Fruit fly (Drosophila melanogaster) whole organism, embryonic: ENCODE measurements around the gene CG34276.
A peak's percentile ranks its signal among the peaks of the same experiment; 100 is the strongest.

Experiments used
- Abd-B ChIP-seq: fragments of 200-800 bp; sonication (Bioruptor generic); optimal IDR thresholded peaks from 2 replicates; lab custom pipeline; 2018; ENCODE audit warnings: missing biosample characterization, mild to moderate bottlenecking, missing genetic modification characterization, moderate library complexity
- Asciz ChIP-seq: fragments of 200-800 bp; sonication (Bioruptor generic); optimal IDR thresholded peaks from 2 replicates; lab custom pipeline; 2017; ENCODE audit warnings: missing biosample characterization, mild to moderate bottlenecking, missing genetic modification characterization, missing genetic modification reagents
- BEAF-32 ChIP-seq: fragments of 200-800 bp; sonication (Bioruptor generic); optimal IDR thresholded peaks from 3 replicates; lab custom pipeline; 2017; ENCODE audit warnings: missing biosample characterization, missing genetic modification characterization, mild to moderate bottlenecking, moderate library complexity, missing genetic modification reagents
- CG10147 ChIP-seq: fragments of 200-800 bp; sonication (Bioruptor generic); optimal IDR thresholded peaks from 2 replicates; lab custom pipeline; 2019; ENCODE audit warnings: missing biosample characterization, mild to moderate bottlenecking, missing genetic modification characterization, moderate library complexity
- CG11504 ChIP-seq: fragments of 200-800 bp; sonication (Bioruptor generic); optimal IDR thresholded peaks from 3 replicates; lab custom pipeline; 2019; ENCODE audit warnings: missing biosample characterization, mild to moderate bottlenecking, missing genetic modification characterization, moderate library complexity
- CG13894 ChIP-seq: fragments of 200-800 bp; sonication (Bioruptor generic); optimal IDR thresholded peaks from 3 replicates; lab custom pipeline; 2018; ENCODE audit warnings: missing biosample characterization, mild to moderate bottlenecking, missing genetic modification characterization, moderate library complexity
- CG14710 ChIP-seq: fragments of 200-800 bp; sonication (Bioruptor generic); optimal IDR thresholded peaks from 3 replicates; lab custom pipeline; 2019; ENCODE audit warnings: missing biosample characterization, mild to moderate bottlenecking, missing genetic modification characterization, moderate library complexity
- CG15514 ChIP-seq: fragments of 200-800 bp; sonication (Bioruptor generic); optimal IDR thresholded peaks from 3 replicates; lab custom pipeline; 2017; ENCODE audit warnings: missing biosample characterization, missing genetic modification characterization, mild to moderate bottlenecking, moderate library complexity, missing genetic modification reagents
- CG16813 ChIP-seq: fragments of 200-800 bp; sonication (Bioruptor generic); IDR thresholded peaks from 3 replicates; pipeline ENCODE4 v1.3.6; 2022; ENCODE audit warnings: missing biosample characterization, missing genetic modification characterization; ENCODE audit not compliant: partially characterized antibody
- CG18599 ChIP-seq: fragments of 200-800 bp; sonication (Bioruptor generic); optimal IDR thresholded peaks from 3 replicates; lab custom pipeline; 2017; ENCODE audit warnings: missing biosample characterization, missing genetic modification characterization, mild to moderate bottlenecking, moderate library complexity, missing genetic modification reagents
- CG2199 ChIP-seq: fragments of 200-800 bp; sonication (Bioruptor generic); IDR thresholded peaks from 3 replicates; pipeline ENCODE4 v1.3.6; 2022; ENCODE audit warnings: missing biosample characterization, missing genetic modification characterization
- CG2889 ChIP-seq: fragments of 200-800 bp; sonication (Bioruptor generic); IDR thresholded peaks from 3 replicates; pipeline ENCODE4 v1.3.6; 2022; ENCODE audit warnings: missing biosample characterization, missing genetic modification characterization
- CG4282 ChIP-seq: fragments of 200-800 bp; sonication (Bioruptor generic); optimal IDR thresholded peaks from 2 replicates; lab custom pipeline; 2016; ENCODE audit warnings: missing biosample characterization, missing genetic modification characterization
- CG4424 ChIP-seq: fragments of 200-800 bp; sonication (Bioruptor generic); optimal IDR thresholded peaks from 3 replicates; lab custom pipeline; 2016; ENCODE audit warnings: missing biosample characterization, missing genetic modification characterization
- CG4854 ChIP-seq: fragments of 200-800 bp; sonication (Bioruptor generic); optimal IDR thresholded peaks from 2 replicates; lab custom pipeline; 2016; ENCODE audit warnings: missing biosample characterization, missing genetic modification characterization, inconsistent platforms
- CG5953 ChIP-seq: fragments of 200-800 bp; sonication (Bioruptor generic); IDR thresholded peaks from 2 replicates; pipeline ENCODE4 v1.3.6; 2022; ENCODE audit warnings: missing biosample characterization, missing genetic modification characterization
- CG6791 ChIP-seq: fragments of 200-800 bp; sonication (Bioruptor generic); IDR thresholded peaks from 3 replicates; pipeline ENCODE4 v1.3.6; 2022; ENCODE audit warnings: missing biosample characterization, missing genetic modification characterization; ENCODE audit not compliant: partially characterized antibody
- CG7987 ChIP-seq: fragments of 200-800 bp; sonication (Bioruptor generic); optimal IDR thresholded peaks from 2 replicates; lab custom pipeline; 2018; ENCODE audit warnings: missing biosample characterization, mild to moderate bottlenecking, missing genetic modification characterization, moderate library complexity
- Dbx ChIP-seq: fragments of 200-800 bp; sonication (Bioruptor generic); IDR thresholded peaks from 3 replicates; pipeline ENCODE4 v1.3.6; 2022; ENCODE audit warnings: missing biosample characterization, missing genetic modification characterization
- E2f2 ChIP-seq: fragments of 200-800 bp; sonication (Bioruptor generic); IDR thresholded peaks from 2 replicates; pipeline ENCODE4 v1.3.6; 2022; ENCODE audit warnings: missing biosample characterization, missing genetic modification characterization
- Fer1 ChIP-seq: fragments of 200-800 bp; sonication (Bioruptor generic); optimal IDR thresholded peaks from 2 replicates; lab custom pipeline; 2017; ENCODE audit warnings: missing biosample characterization, mild to moderate bottlenecking, missing genetic modification characterization
- Gug ChIP-seq: fragments of 200-800 bp; sonication (Bioruptor generic); IDR thresholded peaks from 4 replicates; pipeline ENCODE4 v1.3.6; 2022; ENCODE audit warnings: missing biosample characterization, missing genetic modification characterization
- HLHmδ ChIP-seq: fragments of 200-800 bp; sonication (Bioruptor generic); optimal IDR thresholded peaks from 2 replicates; lab custom pipeline; 2018; ENCODE audit warnings: missing biosample characterization, mild to moderate bottlenecking, missing genetic modification characterization, moderate library complexity
- Hey ChIP-seq: fragments of 200-800 bp; sonication (Bioruptor generic); optimal IDR thresholded peaks from 3 replicates; lab custom pipeline; 2018; ENCODE audit warnings: missing biosample characterization, mild to moderate bottlenecking, missing genetic modification characterization
- Kr ChIP-seq: fragments of 200-800 bp; sonication (Bioruptor generic); optimal IDR thresholded peaks from 2 replicates; lab custom pipeline; 2017; ENCODE audit warnings: missing biosample characterization, mild to moderate bottlenecking, missing genetic modification characterization
- NFAT ChIP-seq: fragments of 200-800 bp; sonication (Bioruptor generic); IDR thresholded peaks from 2 replicates; pipeline ENCODE4 v1.3.6; 2022; ENCODE audit warnings: missing biosample characterization, missing genetic modification characterization
- Nf-YC ChIP-seq: fragments of 200-800 bp; optimal IDR thresholded peaks from 3 replicates; lab custom pipeline; 2019; ENCODE audit warnings: missing biosample characterization, mild to moderate bottlenecking, missing genetic modification characterization, moderate library complexity
- Oli ChIP-seq: fragments of 200-800 bp; sonication (Bioruptor generic); optimal IDR thresholded peaks from 2 replicates; lab custom pipeline; 2018; ENCODE audit warnings: missing biosample characterization, mild to moderate bottlenecking, missing genetic modification characterization, moderate library complexity
- Optix ChIP-seq: fragments of 200-800 bp; sonication (Bioruptor generic); IDR thresholded peaks from 3 replicates; pipeline ENCODE4 v1.3.6; 2022; ENCODE audit warnings: missing biosample characterization, missing genetic modification characterization
- Sin3A ChIP-seq: fragments of >200 bp; optimal IDR thresholded peaks from 2 replicates; lab custom pipeline; 2018
- Sry-δ ChIP-seq: fragments of 200-800 bp; sonication (Bioruptor generic); optimal IDR thresholded peaks from 2 replicates; lab custom pipeline; 2016; ENCODE audit warnings: missing biosample characterization, missing genetic modification characterization
- Usf ChIP-seq: fragments of 200-800 bp; sonication (Bioruptor generic); optimal IDR thresholded peaks from 2 replicates; lab custom pipeline; 2017; ENCODE audit warnings: missing genotype, missing biosample characterization, missing genetic modification characterization
- ac ChIP-seq: fragments of 200-800 bp; sonication (Bioruptor generic); optimal IDR thresholded peaks from 3 replicates; lab custom pipeline; 2017; ENCODE audit warnings: missing biosample characterization, mild to moderate bottlenecking, missing genetic modification characterization
- dpn ChIP-seq, 2 experiments: fragments of 200-800 bp; sonication (Bioruptor generic); optimal IDR thresholded peaks; 3 replicates each; lab custom pipeline; 2016; ENCODE audit warnings: missing biosample characterization in 2 of 2, missing genetic modification characterization in 2 of 2
- emc ChIP-seq: fragments of 200-800 bp; sonication (Bioruptor generic); optimal IDR thresholded peaks from 2 replicates; lab custom pipeline; 2016; ENCODE audit warnings: missing biosample characterization, missing genetic modification characterization
- fu2 ChIP-seq: fragments of 200-800 bp; sonication (Bioruptor generic); optimal IDR thresholded peaks from 2 replicates; lab custom pipeline; 2016; ENCODE audit warnings: missing biosample characterization, missing genetic modification characterization
- gem ChIP-seq: fragments of 200-800 bp; sonication (Bioruptor generic); optimal IDR thresholded peaks from 2 replicates; lab custom pipeline; 2019; ENCODE audit warnings: missing biosample characterization, mild to moderate bottlenecking, missing genetic modification characterization, moderate library complexity
- grn ChIP-seq: fragments of 200-800 bp; sonication (Bioruptor generic); optimal IDR thresholded peaks from 3 replicates; lab custom pipeline; 2017; ENCODE audit warnings: missing biosample characterization, missing genetic modification characterization
- gsb-n ChIP-seq: fragments of 200-800 bp; sonication (Bioruptor generic); optimal IDR thresholded peaks from 3 replicates; lab custom pipeline; 2018; ENCODE audit warnings: missing biosample characterization, mild to moderate bottlenecking, missing genetic modification characterization
- ind ChIP-seq: fragments of 200-800 bp; sonication (Bioruptor generic); optimal IDR thresholded peaks from 3 replicates; lab custom pipeline; 2016; ENCODE audit warnings: missing biosample characterization, missing genetic modification characterization
- kah ChIP-seq: fragments of 200-800 bp; sonication (Bioruptor generic); optimal IDR thresholded peaks from 2 replicates; lab custom pipeline; 2018; ENCODE audit warnings: missing biosample characterization, mild to moderate bottlenecking, missing genetic modification characterization
- lab ChIP-seq: fragments of 200-800 bp; sonication (Bioruptor generic); optimal IDR thresholded peaks from 3 replicates; lab custom pipeline; 2017; ENCODE audit warnings: missing biosample characterization, missing genetic modification characterization, mild to moderate bottlenecking, moderate library complexity, missing genetic modification reagents
- nerfin-2 ChIP-seq: fragments of 200-800 bp; sonication (Bioruptor generic); IDR thresholded peaks from 2 replicates; pipeline ENCODE4 v1.3.6; 2022; ENCODE audit warnings: missing biosample characterization, missing genetic modification characterization; ENCODE audit not compliant: partially characterized antibody
- nom ChIP-seq: fragments of 200-800 bp; sonication (Bioruptor generic); optimal IDR thresholded peaks from 2 replicates; lab custom pipeline; 2017; ENCODE audit warnings: missing biosample characterization, missing genetic modification characterization, mild to moderate bottlenecking, moderate library complexity, missing genetic modification reagents
- otp ChIP-seq: fragments of 200-800 bp; sonication (Bioruptor generic); IDR thresholded peaks from 3 replicates; pipeline ENCODE4, ENCODE4 v1.3.6; 2022; ENCODE audit warnings: missing biosample characterization, missing genetic modification characterization
- pfk ChIP-seq: fragments of 200-800 bp; sonication (Bioruptor generic); optimal IDR thresholded peaks from 2 replicates; lab custom pipeline; 2018; ENCODE audit warnings: missing biosample characterization, mild to moderate bottlenecking, missing genetic modification characterization, moderate library complexity
- row ChIP-seq: fragments of 200-800 bp; sonication (Bioruptor generic); IDR thresholded peaks from 3 replicates; pipeline ENCODE4 v1.3.6; 2022; ENCODE audit warnings: missing biosample characterization, missing genetic modification characterization
- slou ChIP-seq: fragments of 200-800 bp; sonication (Bioruptor generic); optimal IDR thresholded peaks from 3 replicates; lab custom pipeline; 2016; ENCODE audit warnings: missing biosample characterization, missing genetic modification characterization
- ssp ChIP-seq: fragments of 200-800 bp; sonication (Bioruptor generic); IDR thresholded peaks from 2 replicates; pipeline ENCODE4 v1.3.6; 2022; ENCODE audit warnings: missing biosample characterization, missing genetic modification characterization
- twi ChIP-seq: fragments of 200-800 bp; optimal IDR thresholded peaks from 2 replicates; lab custom pipeline; 2019; ENCODE audit warnings: missing biosample characterization, mild to moderate bottlenecking, missing genetic modification characterization, moderate library complexity
- yki ChIP-seq: fragments of >200 bp; optimal IDR thresholded peaks from 3 replicates; lab custom pipeline; 2018
- zen2 ChIP-seq: fragments of 200-800 bp; sonication (Bioruptor generic); IDR thresholded peaks from 3 replicates; pipeline ENCODE4 v1.3.6; 2022; ENCODE audit warnings: missing biosample characterization, missing genetic modification characterization; ENCODE audit not compliant: partially characterized antibody

CG34276 gene

DNA sequence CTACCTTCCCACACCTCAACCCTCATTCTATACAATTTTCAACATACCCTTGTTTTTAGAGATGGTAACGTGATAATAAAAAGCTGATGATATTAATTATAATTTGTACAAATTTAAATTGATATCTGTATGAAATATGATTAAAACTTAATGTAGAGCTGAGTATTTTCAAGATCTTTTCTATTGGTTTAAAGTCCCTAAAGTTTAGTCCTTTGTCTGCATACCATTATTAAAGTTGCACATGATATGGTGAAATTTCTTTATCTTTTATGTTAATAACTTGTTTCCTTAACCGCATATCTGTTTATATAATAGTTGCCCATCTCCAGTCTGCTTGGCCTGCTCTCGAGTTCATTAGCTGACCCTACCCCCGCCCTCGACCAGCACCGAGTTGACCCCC lies 27.1 kb upstream of the CG34276 start (continued):
- no peak for TF ChIP-seq otp (GFP tag; lab: Robert Waterston, UW)
- no peak for TF ChIP-seq Abd-B (GFP tag; lab: Kevin White, UChicago)
- no peak for TF ChIP-seq gsb-n
- TF ChIP-seq Sin3A (lab: Kevin White, UChicago) = no peak
- peak; percentile 21 for TF ChIP-seq gem (tag; lab: Kevin White, UChicago)
- no peak for TF ChIP-seq emc
- no peak for TF ChIP-seq yki
- peak; percentile 25 for TF ChIP-seq Fer1 (GFP tag; lab: Kevin White, UChicago)
- TF ChIP-seq Optix (GFP tag; lab: Robert Waterston, UW) = no peak
- TF ChIP-seq Hey (tag; lab: Kevin White, UChicago) = no peak
- TF ChIP-seq CG18599 (GFP tag; lab: Kevin White, UChicago) = peak; percentile 74
- TF ChIP-seq lab (GFP tag; lab: Kevin White, UChicago) = peak; percentile 19
- no peak for TF ChIP-seq CG5953 (GFP tag; lab: Robert Waterston, UW)
- TF ChIP-seq kah = no peak
- no peak for TF ChIP-seq Nf-YC (tag; lab: Kevin White, UChicago)
- no peak for TF ChIP-seq twi (tag; lab: Kevin White, UChicago)
- TF ChIP-seq slou (GFP tag; lab: Kevin White, UChicago) = no peak
- TF ChIP-seq CG6791 (GFP tag; lab: Robert Waterston, UW) = no peak
- peak; percentile 32 for TF ChIP-seq CG11504 (tag; lab: Kevin White, UChicago)
- no peak for TF ChIP-seq E2f2 (GFP tag; lab: Robert Waterston, UW)
- TF ChIP-seq row (GFP tag; lab: Robert Waterston, UW) = 0 out of 3 replicates have a peak, but pooled peaks have one; percentile 33
- TF ChIP-seq CG2199 = no peak
- TF ChIP-seq nerfin-2 (GFP tag; lab: Robert Waterston, UW) = no peak
- TF ChIP-seq ssp = no peak
- no peak for TF ChIP-seq zen2 (GFP tag; lab: Robert Waterston, UW)
- TF ChIP-seq ac = no peak
- TF ChIP-seq Sry-δ (GFP tag; lab: Kevin White, UChicago) = no peak
- TF ChIP-seq CG4854 (GFP tag; lab: Kevin White, UChicago) = no peak
- no peak for TF ChIP-seq Asciz
- no peak for TF ChIP-seq CG16813 (GFP tag; lab: Robert Waterston, UW)
- TF ChIP-seq CG14710 = no peak
- no peak for TF ChIP-seq grn
- no peak for TF ChIP-seq ind
- TF ChIP-seq CG4282 (GFP tag; lab: Kevin White, UChicago) = no peak
- no peak for TF ChIP-seq pfk (GFP tag; lab: Kevin White, UChicago)
- no peak for TF ChIP-seq CG4424 (GFP tag; lab: Kevin White, UChicago)
- TF ChIP-seq Dbx (GFP tag; lab: Robert Waterston, UW) = no peak
- TF ChIP-seq Usf (GFP tag; lab: Kevin White, UChicago) = no peak
- no peak for TF ChIP-seq Oli (tag; lab: Kevin White, UChicago)
- TF ChIP-seq CG13894 (tag; lab: Kevin White, UChicago) = no peak
- TF ChIP-seq NFAT (GFP tag; lab: Robert Waterston, UW) = no peak
- peak; percentile 13 for TF ChIP-seq BEAF-32 (GFP tag; lab: Kevin White, UChicago)
- TF ChIP-seq CG10147 (GFP tag; lab: Kevin White, UChicago) = peak; percentile 34
- no peak for TF ChIP-seq CG7987
- TF ChIP-seq fu2 (GFP tag; lab: Kevin White, UChicago) = no peak
- TF ChIP-seq CG15514 (GFP tag; lab: Kevin White, UChicago) = no peak
- TF ChIP-seq dpn (GFP tag; optimal IDR thresholded peaks at IDR 0.05; lab: Kevin White, UChicago) = no peak
- no peak for TF ChIP-seq HLHmδ (GFP tag; lab: Kevin White, UChicago)
- TF ChIP-seq Kr = no peak
- no peak for TF ChIP-seq nom
- TF ChIP-seq Gug (GFP tag; lab: Robert Waterston, UW) = no peak; the same call in 3 of the 4 replicates
- TF ChIP-seq CG2889 (GFP tag; lab: Robert Waterston, UW) = no peak
